Fruit fly (Drosophila melanogaster) whole organism, pupa: ENCODE data around the gene mRpS6.

Experiments used
- CG10348 ChIP-seq: fragments of 200-800 bp; sonication (Bioruptor generic); IDR thresholded peaks from 2 replicates; pipeline ENCODE4 v1.3.6; 2022; ENCODE audit warnings: missing biosample characterization, missing genetic modification characterization
- CG12605 ChIP-seq: fragments of 200-800 bp; sonication (Bioruptor generic); IDR thresholded peaks from 2 replicates; pipeline ENCODE4 v1.3.6; 2022; ENCODE audit warnings: missing biosample characterization, missing genetic modification characterization
- CG13204 ChIP-seq: fragments of 200-800 bp; sonication (Bioruptor generic); optimal IDR thresholded peaks from 2 replicates; lab custom pipeline; 2018; ENCODE audit warnings: missing biosample characterization, mild to moderate bottlenecking, missing genetic modification characterization, moderate library complexity
- CG15710 ChIP-seq: fragments of 200-800 bp; sonication (Bioruptor generic); optimal IDR thresholded peaks from 2 replicates; lab custom pipeline; 2018; ENCODE audit warnings: missing biosample characterization, mild to moderate bottlenecking, missing genetic modification characterization, moderate library complexity
- CG17806 ChIP-seq: fragments of 200-800 bp; sonication (Bioruptor generic); optimal IDR thresholded peaks from 2 replicates; lab custom pipeline; 2018; ENCODE audit warnings: missing biosample characterization, mild to moderate bottlenecking, missing genetic modification characterization, moderate library complexity
- CG32121 ChIP-seq: fragments of 200-800 bp; sonication (Bioruptor generic); IDR thresholded peaks from 2 replicates; pipeline ENCODE4 v1.3.6; 2022; ENCODE audit warnings: missing biosample characterization, missing genetic modification characterization
- CG34367 ChIP-seq: fragments of 200-800 bp; sonication (Bioruptor generic); optimal IDR thresholded peaks from 2 replicates; lab custom pipeline; 2018; ENCODE audit warnings: missing biosample characterization, mild to moderate bottlenecking, missing genetic modification characterization
- CG4496 ChIP-seq: fragments of 200-800 bp; sonication (Bioruptor generic); IDR thresholded peaks from 3 replicates; pipeline ENCODE4 v1.3.6; 2022; ENCODE audit warnings: missing biosample characterization, missing genetic modification characterization
- CG8159 ChIP-seq: fragments of 200-800 bp; sonication (Bioruptor generic); optimal IDR thresholded peaks from 3 replicates; lab custom pipeline; 2018; ENCODE audit warnings: missing biosample characterization, mild to moderate bottlenecking, missing genetic modification characterization, moderate library complexity
- CG8301 ChIP-seq: fragments of 200-800 bp; sonication (Bioruptor generic); optimal IDR thresholded peaks from 2 replicates; lab custom pipeline; 2018; ENCODE audit warnings: missing biosample characterization, mild to moderate bottlenecking, missing genetic modification characterization
- CG9948 ChIP-seq: fragments of 200-800 bp; sonication (Bioruptor generic); optimal IDR thresholded peaks from 2 replicates; lab custom pipeline; 2018; ENCODE audit warnings: missing biosample characterization, mild to moderate bottlenecking, missing genetic modification characterization, moderate library complexity
- D1 ChIP-seq: fragments of 200-800 bp; sonication (Bioruptor generic); optimal IDR thresholded peaks from 2 replicates; lab custom pipeline; 2018; ENCODE audit warnings: missing biosample characterization, mild to moderate bottlenecking, missing genetic modification characterization, moderate library complexity
- EcR ChIP-seq: fragments of 200-800 bp; sonication (Bioruptor generic); optimal IDR thresholded peaks from 3 replicates; lab custom pipeline; 2019; ENCODE audit warnings: missing biosample characterization, missing genetic modification characterization, mild to moderate bottlenecking, moderate library complexity, missing genetic modification reagents
- Ets98B ChIP-seq: fragments of 200-800 bp; sonication (Bioruptor generic); IDR thresholded peaks from 2 replicates; pipeline ENCODE4 v1.3.6; 2022; ENCODE audit warnings: missing biosample characterization, missing genetic modification characterization
- Pif1A ChIP-seq: fragments of 200-800 bp; sonication (Bioruptor generic); optimal IDR thresholded peaks from 3 replicates; lab custom pipeline; 2016; ENCODE audit warnings: missing biosample characterization, missing genetic modification characterization
- Pif1B ChIP-seq: fragments of 200-800 bp; sonication (Bioruptor generic); optimal IDR thresholded peaks from 3 replicates; lab custom pipeline; 2016; ENCODE audit warnings: missing biosample characterization, missing genetic modification characterization
- Snoo ChIP-seq: fragments of 200-800 bp; sonication (Bioruptor generic); optimal IDR thresholded peaks from 3 replicates; lab custom pipeline; 2017; ENCODE audit warnings: missing biosample characterization, mild to moderate bottlenecking, missing genetic modification characterization, inconsistent platforms
- fd96Ca ChIP-seq: fragments of 200-800 bp; sonication (Bioruptor generic); IDR thresholded peaks from 3 replicates; pipeline ENCODE4 v1.3.6; 2022; ENCODE audit warnings: missing biosample characterization, missing genetic modification characterization
- gl ChIP-seq: fragments of 200-800 bp; sonication (Bioruptor generic); optimal IDR thresholded peaks from 2 replicates; lab custom pipeline; 2018; ENCODE audit warnings: missing biosample characterization, mild to moderate bottlenecking, missing genetic modification characterization
- rn ChIP-seq: fragments of 200-800 bp; sonication (Bioruptor generic); IDR thresholded peaks from 2 replicates; pipeline ENCODE4 v1.3.6; 2022; ENCODE audit warnings: missing biosample characterization, missing genetic modification characterization

mRpS6 gene

DNA sequence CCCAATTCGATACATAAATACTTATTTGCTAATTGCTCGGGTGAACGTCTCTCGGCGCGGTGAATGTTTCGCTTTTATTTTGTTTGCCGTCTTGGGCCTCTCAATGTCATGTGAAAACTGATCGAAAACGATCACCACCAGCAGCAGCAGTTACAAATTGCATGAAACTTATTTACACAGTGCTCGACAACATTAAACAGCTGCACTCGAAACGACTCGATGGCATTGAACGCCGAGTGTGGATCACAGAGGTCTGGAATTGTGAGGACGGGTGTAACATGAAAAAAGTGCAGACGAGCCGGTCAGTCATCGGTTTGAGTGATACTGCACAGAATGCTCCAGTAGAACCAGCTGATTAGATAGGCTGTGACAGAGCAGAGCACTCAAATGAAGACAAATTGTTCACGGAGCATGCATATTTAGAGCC, 6.6 kb upstream of the mRpS6 start:
- TF ChIP-seq CG8159 (tag; lab: Kevin White, UChicago) (no peak), CG15710 (tag; lab: Kevin White, UChicago) (no peak), CG9948 (tag; lab: Kevin White, UChicago) (no peak), CG4496 (GFP tag; lab: Robert Waterston, UW) (no peak), CG32121 (GFP tag; lab: Robert Waterston, UW) (no peak), Snoo (no peak), Pif1B (GFP tag; lab: Kevin White, UChicago) (no peak), CG8301 (tag; lab: Kevin White, UChicago) (no peak), Pif1A (GFP tag; lab: Kevin White, UChicago) (no peak), Ets98B (GFP tag; lab: Robert Waterston, UW) (no peak), rn (GFP tag; lab: Robert Waterston, UW) (no peak), gl (tag; lab: Kevin White, UChicago) (no peak), fd96Ca (GFP tag; lab: Robert Waterston, UW) (no peak)

DNA sequence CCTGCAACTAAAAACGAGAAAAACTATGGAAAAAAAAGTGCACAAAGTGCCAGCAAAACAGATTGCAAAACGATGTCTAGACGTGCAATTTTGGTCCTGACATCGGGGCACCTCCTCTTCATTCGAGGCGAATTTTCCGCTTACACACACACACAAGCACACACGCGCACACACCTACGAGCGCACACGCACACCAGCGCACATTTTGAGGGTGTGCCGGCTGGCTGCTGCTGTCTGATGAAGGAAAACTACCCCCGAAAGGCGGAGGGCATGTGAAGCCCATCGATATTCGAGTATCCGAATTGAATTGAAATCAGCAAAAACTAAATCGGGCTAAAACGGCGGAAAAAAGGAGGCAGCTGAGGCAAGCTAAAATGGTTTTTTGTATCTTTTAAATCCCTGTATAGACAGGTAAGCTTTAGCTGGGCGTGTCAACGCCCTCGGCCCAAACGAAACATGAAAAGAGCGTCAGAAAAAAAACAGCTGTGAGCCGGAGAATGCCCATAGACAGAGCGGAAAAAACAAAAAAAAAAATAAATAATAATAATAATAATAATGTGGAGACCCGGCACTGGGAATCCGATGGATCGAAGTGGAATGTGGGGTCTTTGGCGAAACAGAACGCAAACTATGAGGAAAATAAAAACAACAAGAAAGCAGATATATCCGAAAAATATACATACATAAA, 4.5 kb upstream of the mRpS6 start:
- TF ChIP-seq EcR (GFP tag; lab: Kevin White, UChicago) (peak; percentile 59), Pif1A (GFP tag; lab: Kevin White, UChicago) (no peak)
- TF ChIP-seq, all 21 proteins: peak for 1

DNA sequence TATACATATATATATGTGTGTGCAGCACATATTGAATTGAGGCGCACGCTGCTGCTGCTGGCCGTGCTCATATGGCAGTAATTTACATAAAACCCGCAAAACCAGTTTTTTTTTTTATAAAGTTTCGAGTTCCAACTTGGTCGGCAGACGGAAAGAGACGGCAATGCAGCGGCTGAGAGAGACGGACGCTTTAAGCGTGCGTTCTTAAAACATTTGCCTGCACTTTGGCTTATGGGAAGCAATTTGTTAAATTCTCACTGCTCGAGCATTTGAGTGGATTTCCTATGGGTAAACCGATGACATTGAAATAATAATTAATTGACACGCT, 4.0 kb upstream of the mRpS6 start:
- TF ChIP-seq CG13204 (GFP tag; lab: Kevin White, UChicago) (peak; percentile 8), EcR (GFP tag; lab: Kevin White, UChicago) (peak; percentile 16), CG34367 (tag; lab: Kevin White, UChicago) (no peak)

DNA sequence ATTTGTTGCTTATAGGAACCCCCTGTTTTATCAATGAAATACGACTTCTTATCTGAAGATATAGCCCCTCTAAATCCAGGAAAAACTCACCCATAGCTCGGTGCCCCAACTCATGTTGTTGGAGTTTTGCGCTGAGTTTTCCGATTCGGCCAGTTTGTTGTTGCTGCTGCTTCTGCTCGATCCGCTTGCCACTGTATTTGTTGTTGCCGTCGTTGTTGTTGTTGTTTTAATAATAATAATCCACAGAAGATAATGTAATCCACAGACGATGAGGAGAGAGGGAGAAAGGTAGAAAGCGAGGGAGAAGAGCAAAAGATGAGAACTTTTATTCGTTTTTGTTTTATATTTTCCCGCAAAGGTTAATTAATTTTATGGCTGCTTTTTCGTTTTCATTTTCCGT, 1.4 kb upstream of the mRpS6 start:
- TF ChIP-seq CG8301 (tag; lab: Kevin White, UChicago), result no peak
- TF ChIP-seq CG12605 (GFP tag; lab: Robert Waterston, UW), result no peak
- TF ChIP-seq CG34367 (tag; lab: Kevin White, UChicago), result no peak
- TF ChIP-seq Pif1B (GFP tag; lab: Kevin White, UChicago), result no peak
- no peak for TF ChIP-seq fd96Ca (GFP tag; lab: Robert Waterston, UW)
- no peak for TF ChIP-seq CG4496 (GFP tag; lab: Robert Waterston, UW)
- TF ChIP-seq CG32121 (GFP tag; lab: Robert Waterston, UW), result no peak
- TF ChIP-seq CG15710 (tag; lab: Kevin White, UChicago), result no peak
- no peak for TF ChIP-seq EcR (GFP tag; lab: Kevin White, UChicago)
- no peak for TF ChIP-seq CG9948 (tag; lab: Kevin White, UChicago)
- TF ChIP-seq CG13204 (GFP tag; lab: Kevin White, UChicago), result no peak
- TF ChIP-seq CG17806 (tag; lab: Kevin White, UChicago), result no peak
- no peak for TF ChIP-seq D1 (tag; lab: Kevin White, UChicago)
- no peak for TF ChIP-seq CG10348 (GFP tag; lab: Robert Waterston, UW)
- no peak for TF ChIP-seq gl (tag; lab: Kevin White, UChicago)
- no peak for TF ChIP-seq Pif1A (GFP tag; lab: Kevin White, UChicago)

DNA sequence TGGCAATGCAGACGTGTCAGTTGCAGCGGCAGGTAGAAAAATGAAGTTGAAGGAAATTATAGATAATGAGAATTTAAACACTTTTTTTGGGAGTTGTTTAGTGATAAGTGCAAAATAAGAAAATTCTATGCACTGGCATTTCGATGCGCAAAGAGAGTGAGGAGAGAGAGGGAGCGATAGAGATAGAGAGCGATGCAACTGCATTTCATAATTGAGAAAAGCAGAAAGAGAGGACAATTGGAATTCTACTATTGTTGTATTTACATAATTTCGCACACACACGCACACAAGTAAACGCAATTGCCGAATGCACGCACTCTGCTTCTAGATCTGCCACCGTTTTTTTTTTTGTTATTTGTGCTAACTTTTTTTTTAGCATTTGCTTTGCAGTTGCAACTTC, 866 bp upstream of the mRpS6 start:
- TF ChIP-seq CG9948 (tag; lab: Kevin White, UChicago), result no peak
- no peak for TF ChIP-seq CG8301 (tag; lab: Kevin White, UChicago)
- no peak for TF ChIP-seq Ets98B (GFP tag; lab: Robert Waterston, UW)
- TF ChIP-seq CG15710 (tag; lab: Kevin White, UChicago), result no peak
- TF ChIP-seq CG8159 (tag; lab: Kevin White, UChicago), result no peak
- no peak for TF ChIP-seq Snoo
- no peak for TF ChIP-seq gl (tag; lab: Kevin White, UChicago)
- no peak for TF ChIP-seq EcR (GFP tag; lab: Kevin White, UChicago)

DNA sequence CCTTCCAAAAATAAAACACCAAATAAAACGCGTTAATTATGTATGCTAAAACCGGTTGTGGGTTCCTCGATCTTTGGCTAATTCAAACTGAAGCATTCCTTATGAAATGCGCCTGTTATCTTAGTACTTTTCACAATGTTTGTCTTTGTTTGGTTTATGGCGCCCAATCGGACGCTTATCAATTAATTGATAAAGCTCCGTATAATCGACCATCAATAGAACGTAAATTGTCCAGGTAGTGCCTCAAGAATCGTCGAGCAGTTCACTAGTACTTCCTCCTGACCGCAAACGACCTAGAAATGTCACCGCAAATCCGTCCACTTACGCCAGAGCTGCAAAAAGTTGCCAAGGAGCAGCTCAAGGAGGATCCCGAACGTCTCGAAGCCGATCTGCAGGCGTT, 847 bp downstream of the mRpS6 start, which contains the start of gene CG33514:
Gene CG33514 (plus strand): TSS at position 238 of the 400 bp plus-strand sequence.
- no peak for TF ChIP-seq CG12605 (GFP tag; lab: Robert Waterston, UW)
- TF ChIP-seq fd96Ca (GFP tag; lab: Robert Waterston, UW), result no peak
- TF ChIP-seq CG15710 (tag; lab: Kevin White, UChicago), result no peak

DNA sequence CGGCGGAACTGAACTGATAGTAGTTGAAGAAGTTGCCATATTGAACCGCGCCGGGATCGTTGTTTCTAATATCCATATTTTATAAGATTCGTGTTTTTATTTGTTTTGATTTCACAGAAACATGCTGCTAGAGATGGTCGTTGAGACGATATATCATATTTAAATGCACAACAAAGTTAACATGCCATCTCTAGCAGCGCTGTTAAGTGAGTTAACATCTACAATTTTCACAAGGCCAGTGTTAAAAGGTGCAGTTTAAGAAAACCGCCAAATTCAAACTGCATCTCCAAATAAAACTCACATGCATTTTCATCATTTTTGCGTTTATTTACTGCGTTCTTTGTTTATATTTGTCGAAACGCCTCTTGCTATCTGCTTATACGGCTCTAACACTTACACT, 3.0 kb downstream of the mRpS6 start, which contains the start of gene CG11342:
Gene CG11342 (minus strand): TSS at position 120 of the 400 bp plus-strand sequence.
- TF ChIP-seq Ets98B (GFP tag; lab: Robert Waterston, UW) (0 out of 2 replicates have a peak, but pooled peaks have one; percentile 18), CG34367 (tag; lab: Kevin White, UChicago) (no peak)
